Worm (Caenorhabditis elegans) whole organism, young adult: ENCODE measurements around the gene sru-35.
"Not testable (repeated sequence)": the region's sequence is repeated elsewhere in the genome, so short reads cannot be mapped to it uniquely, and the experiment has no call there.

Experiments
- B0019.2 ChIP-seq: fragments of 200-800 bp; sonication (Bioruptor generic); conservative IDR thresholded peaks from 2 replicates; pipeline ENCODE4 v1.3.6; 2022; ENCODE audit warnings: missing genetic modification reagents, missing genetic modification characterization, missing compliant biosample characterization
- B0336.3 ChIP-seq: fragments of 200-800 bp; sonication (Bioruptor generic); IDR thresholded peaks from 2 replicates; pipeline ENCODE4 v1.3.6; 2022; ENCODE audit warnings: missing genetic modification characterization, missing compliant biosample characterization
- C17E4.6 ChIP-seq: fragments of 200-800 bp; sonication (Bioruptor generic); IDR thresholded peaks from 2 replicates; pipeline ENCODE4 v1.3.6; 2022; ENCODE audit warnings: missing genetic modification reagents, missing genetic modification characterization, missing compliant biosample characterization
- F37B4.10 ChIP-seq: fragments of 200-800 bp; sonication (Bioruptor generic); IDR thresholded peaks from 2 replicates; pipeline ENCODE4 v1.3.6; 2022; ENCODE audit warnings: missing genetic modification characterization, missing compliant biosample characterization
- F49E8.2 ChIP-seq: sonication (generic microtip); optimal IDR thresholded peaks from 3 replicates; lab custom pipeline; 2017; ENCODE audit warnings: missing genetic modification characterization, mild to moderate bottlenecking, missing compliant biosample characterization, antibody characterized with exemption, moderate library complexity; ENCODE audit not compliant: insufficient read depth
- K12H6.12 ChIP-seq: fragments of 200-800 bp; sonication (Bioruptor generic); optimal IDR thresholded peaks from 2 replicates; lab custom pipeline; 2018; ENCODE audit warnings: mild to moderate bottlenecking, missing genetic modification characterization, missing compliant biosample characterization
- ama-1 ChIP-seq, 3 experiments: fragments of 150-350 bp in 1 of 3; sonication (generic microtip) in 2 of 3; optimal IDR thresholded peaks; 2 replicates each; lab custom pipeline; 2014 to 2018; ENCODE audit warnings: missing biosample characterization in 2 of 3, missing genetic modification characterization in 2 of 3, missing genetic modification reagents in 2 of 3
- atf-7 ChIP-seq: sonication (generic microtip); optimal IDR thresholded peaks from 2 replicates; lab custom pipeline; 2017; ENCODE audit warnings: mild to moderate bottlenecking, missing genetic modification characterization, missing compliant biosample characterization
- attf-6 ChIP-seq: fragments of 200-800 bp; sonication (Bioruptor generic); IDR thresholded peaks from 2 replicates; pipeline ENCODE4 v1.3.6; 2022; ENCODE audit warnings: missing genetic modification reagents, missing genetic modification characterization, missing compliant biosample characterization
- bed-1 ChIP-seq: fragments of 200-800 bp; sonication (Bioruptor generic); IDR thresholded peaks from 2 replicates; pipeline ENCODE4 v1.3.6; 2022; ENCODE audit warnings: missing genetic modification reagents, missing genetic modification characterization, missing compliant biosample characterization
- bed-2 ChIP-seq: fragments of 200-800 bp; sonication (Bioruptor generic); IDR thresholded peaks from 2 replicates; pipeline ENCODE4 v1.3.6; 2022; ENCODE audit warnings: missing genetic modification reagents, missing genetic modification characterization, missing compliant biosample characterization
- ccch-3 ChIP-seq: fragments of 200-800 bp; sonication (Bioruptor generic); optimal IDR thresholded peaks from 2 replicates; lab custom pipeline; 2018; ENCODE audit warnings: mild to moderate bottlenecking, missing genetic modification characterization, missing compliant biosample characterization
- cebp-1 ChIP-seq, 2 experiments: fragments of 200-800 bp in 1 of 2; sonication (Bioruptor generic) in 1 of 2; sonication (generic microtip) in 1 of 2; IDR thresholded peaks in 1 of 2; optimal IDR thresholded peaks in 1 of 2; 2 replicates each; pipeline versions ENCODE4 v1.3.6 to Lab custom; 2017 to 2022; ENCODE audit warnings: missing compliant biosample characterization in 2 of 2, missing genetic modification characterization in 2 of 2, mild to moderate bottlenecking in 1 of 2, missing genetic modification reagents in 1 of 2, moderate library complexity in 1 of 2
- ceh-58 ChIP-seq: fragments of 200-800 bp; sonication (Bioruptor generic); IDR thresholded peaks from 2 replicates; pipeline ENCODE4 v1.3.6; 2022; ENCODE audit warnings: missing genetic modification characterization, missing compliant biosample characterization
- ceh-79 ChIP-seq: sonication (generic microtip); optimal IDR thresholded peaks from 2 replicates; lab custom pipeline; 2017; ENCODE audit warnings: mild to moderate bottlenecking, missing genetic modification characterization, missing compliant biosample characterization
- ceh-91 ChIP-seq: fragments of 200-800 bp; sonication (Bioruptor generic); IDR thresholded peaks from 2 replicates; pipeline ENCODE4 v1.3.6; 2022; ENCODE audit warnings: missing genetic modification reagents, missing genetic modification characterization, missing compliant biosample characterization
- dox-1 ChIP-seq: fragments of 200-800 bp; sonication (Bioruptor generic); IDR thresholded peaks from 2 replicates; pipeline ENCODE4 v1.3.6; 2022; ENCODE audit warnings: missing genetic modification reagents, missing genetic modification characterization, missing compliant biosample characterization
- hmg-1.2 ChIP-seq: fragments of 200-800 bp; sonication (Bioruptor generic); IDR thresholded peaks from 2 replicates; pipeline ENCODE4 v1.3.6; 2022; ENCODE audit warnings: missing genetic modification reagents, missing genetic modification characterization, missing compliant biosample characterization
- lin-26 ChIP-seq: fragments of 200-800 bp; sonication (Bioruptor generic); IDR thresholded peaks from 2 replicates; pipeline ENCODE4 v1.3.6; 2022; ENCODE audit warnings: missing genetic modification reagents, missing genetic modification characterization, missing compliant biosample characterization
- lin-40 ChIP-seq: sonication (generic microtip); optimal IDR thresholded peaks from 2 replicates; lab custom pipeline; 2016; ENCODE audit warnings: missing genetic modification characterization, mild to moderate bottlenecking, missing compliant biosample characterization, missing genotype, missing genetic modification reagents
- lin-54 ChIP-seq: fragments of 200-800 bp; sonication (Bioruptor generic); optimal IDR thresholded peaks from 2 replicates; lab custom pipeline; 2018; ENCODE audit warnings: mild to moderate bottlenecking, missing genetic modification characterization, missing compliant biosample characterization
- lsy-27 ChIP-seq: sonication (generic microtip); optimal IDR thresholded peaks from 2 replicates; lab custom pipeline; 2017; ENCODE audit warnings: missing genetic modification characterization, mild to moderate bottlenecking, missing compliant biosample characterization, antibody characterized with exemption, missing genotype, borderline replicate concordance; ENCODE audit not compliant: insufficient read depth
- madf-8 ChIP-seq: fragments of 200-800 bp; sonication (Bioruptor generic); conservative IDR thresholded peaks from 2 replicates; pipeline ENCODE4 v1.3.6; 2022; ENCODE audit warnings: missing genetic modification reagents, missing genetic modification characterization, missing compliant biosample characterization
- mel-28 ChIP-seq: sonication (generic microtip); optimal IDR thresholded peaks from 2 replicates; lab custom pipeline; 2016; ENCODE audit warnings: borderline replicate concordance, mild to moderate bottlenecking, missing genetic modification characterization, missing compliant biosample characterization
- nhr-27 ChIP-seq: fragments of 200-800 bp; sonication (Bioruptor generic); optimal IDR thresholded peaks from 2 replicates; lab custom pipeline; 2018; ENCODE audit warnings: mild to moderate bottlenecking, missing genetic modification characterization, moderate library complexity, missing compliant biosample characterization
- nhr-80 ChIP-seq: sonication (generic microtip); optimal IDR thresholded peaks from 2 replicates; lab custom pipeline; 2016; ENCODE audit warnings: missing genetic modification characterization, missing compliant biosample characterization
- pbrm-1 ChIP-seq: fragments of 200-800 bp; sonication (Bioruptor generic); IDR thresholded peaks from 2 replicates; pipeline ENCODE4 v1.3.6; 2022; ENCODE audit warnings: missing genetic modification reagents, missing genetic modification characterization, missing compliant biosample characterization
- rec-8 ChIP-seq, 2 experiments: sonication (generic microtip); optimal IDR thresholded peaks; 2 replicates each; lab custom pipeline; 2016; ENCODE audit warnings: mild to moderate bottlenecking in 2 of 2, missing genetic modification characterization in 2 of 2, missing genetic modification reagents in 2 of 2, missing genotype in 2 of 2, missing biosample characterization in 1 of 2, missing compliant biosample characterization in 1 of 2, moderate library complexity in 1 of 2
- snpc-4 ChIP-seq, 5 experiments: fragments of 150-350 bp in 1 of 5; sonication (generic microtip) in 4 of 5; optimal IDR thresholded peaks; 2 replicates each; lab custom pipeline; 2014 to 2018; ENCODE audit warnings: missing genetic modification characterization in 5 of 5, missing biosample characterization in 3 of 5, antibody characterized with exemption in 2 of 5, mild to moderate bottlenecking in 2 of 5, missing compliant biosample characterization in 2 of 5, missing genotype in 2 of 5, moderate library complexity in 2 of 5, missing genetic modification reagents in 1 of 5
- sptf-2 ChIP-seq: fragments of 200-800 bp; sonication (Bioruptor generic); optimal IDR thresholded peaks from 2 replicates; lab custom pipeline; 2018; ENCODE audit warnings: mild to moderate bottlenecking, missing genetic modification characterization, missing compliant biosample characterization
- tbp1 ChIP-seq: fragments of 200-800 bp; sonication (Bioruptor generic); optimal IDR thresholded peaks from 2 replicates; lab custom pipeline; 2018; ENCODE audit warnings: mild to moderate bottlenecking, missing genetic modification characterization, missing compliant biosample characterization
- tbx-9 ChIP-seq: sonication (generic microtip); optimal IDR thresholded peaks from 2 replicates; lab custom pipeline; 2016; ENCODE audit warnings: borderline replicate concordance, missing genetic modification characterization, inconsistent platforms, missing compliant biosample characterization
- unc-62 ChIP-seq: fragments of 150-350 bp; optimal IDR thresholded peaks from 2 replicates; lab custom pipeline; 2014; ENCODE audit warnings: missing biosample characterization, missing genetic modification reagents, missing genetic modification characterization
- zfh-2 ChIP-seq: fragments of 200-800 bp; sonication (Bioruptor generic); conservative IDR thresholded peaks from 2 replicates; pipeline ENCODE4 v1.3.6; 2022; ENCODE audit warnings: missing genetic modification reagents, missing genetic modification characterization, missing compliant biosample characterization
- ztf-18 ChIP-seq: sonication (generic microtip); optimal IDR thresholded peaks from 2 replicates; lab custom pipeline; 2016; ENCODE audit warnings: missing genotype, mild to moderate bottlenecking, missing genetic modification characterization, missing compliant biosample characterization
- ztf-22 ChIP-seq: fragments of 200-800 bp; sonication (Bioruptor generic); optimal IDR thresholded peaks from 2 replicates; lab custom pipeline; 2018; ENCODE audit warnings: mild to moderate bottlenecking, missing genetic modification characterization, moderate library complexity, missing compliant biosample characterization
- ztf-26 ChIP-seq: sonication (generic microtip); optimal IDR thresholded peaks from 2 replicates; lab custom pipeline; 2017; ENCODE audit warnings: missing genetic modification characterization, missing compliant biosample characterization

Gene sru-35

DNA sequence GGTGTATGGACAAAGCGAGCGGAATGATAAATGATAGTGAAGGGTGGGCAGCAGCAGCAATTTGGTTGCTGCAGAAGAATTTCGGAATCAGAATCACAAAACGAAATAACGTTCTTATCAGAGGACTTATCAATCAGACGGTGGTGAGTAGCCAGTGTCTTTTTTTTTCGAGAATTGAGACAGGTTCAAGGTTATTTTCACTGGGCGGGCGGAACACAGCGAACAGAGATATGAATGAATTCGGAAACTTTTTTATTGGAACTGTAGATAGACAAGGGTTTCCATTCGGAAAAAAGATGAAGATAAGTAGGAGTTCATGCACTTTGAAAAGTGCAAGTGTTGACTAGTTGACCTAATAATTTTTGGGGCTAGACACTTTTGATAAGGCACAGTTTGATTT, 3.2 kb upstream of the sru-35 start:
- TF ChIP-seq tbx-9 (tag; lab: Kevin White, UChicago) = no peak
- TF ChIP-seq dox-1 (GFP tag; lab: Robert Waterston, UW) = 0 out of 2 replicates have a peak, but pooled peaks have one; percentile 21
- TF ChIP-seq ccch-3 (GFP tag; lab: Kevin White, UChicago) = no peak
- TF ChIP-seq F37B4.10 (GFP tag; lab: Robert Waterston, UW) = no peak
- TF ChIP-seq nhr-80 = peak; percentile 94
- no peak for TF ChIP-seq madf-8 (GFP tag; lab: Robert Waterston, UW)
- peak; percentile 17 for TF ChIP-seq lin-40 (tag; lab: Kevin White, UChicago)
- no peak for TF ChIP-seq F49E8.2
- peak; percentile 41 for TF ChIP-seq ztf-26 (tag; lab: Kevin White, UChicago)
- TF ChIP-seq atf-7 = no peak
- TF ChIP-seq, all 124 proteins: peak for 4

DNA sequence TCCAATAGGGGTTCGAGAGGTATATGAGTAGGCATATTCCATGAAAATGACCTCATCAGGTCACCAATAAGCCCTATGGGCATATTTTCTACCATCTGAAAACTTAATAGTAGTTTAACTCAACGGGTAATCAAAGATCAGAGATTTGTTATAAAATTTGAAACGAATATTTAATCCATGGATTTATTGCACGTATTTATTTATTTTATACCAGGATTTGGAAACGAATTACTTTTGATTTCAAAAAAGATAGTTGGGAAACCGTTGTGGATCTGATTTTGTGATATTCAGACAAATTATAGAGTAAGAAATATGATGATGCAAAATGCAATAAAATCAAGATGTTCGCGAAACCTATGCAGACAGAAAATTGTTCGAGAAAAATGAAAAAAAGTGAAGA, 2.8 kb upstream of the sru-35 start, which contains the start of gene C33D9.3:
Gene C33D9.3 (minus strand): TSS at position 101 of the 400 bp plus-strand sequence.
- no peak for TF ChIP-seq bed-2
- no peak for TF ChIP-seq attf-6 (GFP tag; lab: Robert Waterston, UW)
- no peak for TF ChIP-seq lin-26 (GFP tag; lab: Robert Waterston, UW)
- no peak for TF ChIP-seq pbrm-1 (GFP tag; lab: Robert Waterston, UW)
- TF ChIP-seq F49E8.2 = no peak

DNA sequence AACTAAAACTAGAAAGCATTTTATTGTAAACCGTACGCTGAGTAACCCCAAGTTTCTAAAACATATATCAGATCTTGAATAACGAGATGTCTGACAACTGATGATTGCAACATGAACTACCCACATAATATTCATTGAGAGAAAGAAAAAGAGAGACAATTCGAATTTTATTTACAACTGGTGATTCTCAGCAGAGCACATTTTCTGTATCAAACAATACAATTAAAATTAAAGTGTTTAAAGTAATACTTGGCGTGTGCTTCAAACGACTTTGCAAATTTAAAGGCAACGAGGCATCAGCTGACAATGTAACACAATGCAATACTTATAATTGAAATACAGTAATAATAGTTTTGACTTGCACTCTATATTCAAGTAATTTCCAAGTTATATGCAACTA, 2.0 kb downstream of the sru-35 start, which contains the start of gene C33D9.10:
Gene C33D9.10 (minus strand): TSS at position 101 of the 400 bp plus-strand sequence.
- not testable (repeated sequence) for TF ChIP-seq lsy-27 (tag; lab: Kevin White, UChicago); snpc-4 (GFP tag; optimal IDR thresholded peaks at IDR 0.05; lab: Kevin White, UChicago); snpc-4 (tag; optimal IDR thresholded peaks at IDR 0.05; lab: Kevin White, UChicago); ceh-91 (GFP tag; lab: Robert Waterston, UW)

DNA sequence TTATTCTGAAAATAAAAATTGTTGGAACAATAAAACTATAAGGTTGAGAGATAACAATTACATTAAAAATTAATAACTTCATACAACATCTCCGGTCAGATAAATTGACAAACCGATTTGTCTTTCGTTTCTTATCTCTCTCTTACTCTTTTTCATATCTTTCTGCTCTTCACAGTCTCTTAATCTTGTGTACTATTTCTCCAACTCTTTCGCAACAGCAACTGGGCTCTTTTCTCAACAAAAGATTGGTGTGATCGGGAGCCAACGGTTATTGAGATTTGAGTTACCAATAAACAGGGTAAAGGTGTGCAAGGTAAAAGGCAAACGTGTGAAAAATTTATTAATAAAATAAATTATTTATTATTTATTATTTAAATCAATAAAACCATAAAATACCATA, 3.4 kb downstream of the sru-35 start, which contains the start of gene C33D9.8:
Gene C33D9.8 (minus strand): TSS at position 99 of the 400 bp plus-strand sequence.
- TF ChIP-seq cebp-1 (GFP tag; IDR thresholded peaks at IDR 0.05; lab: Robert Waterston, UW) (0 out of 2 replicates have a peak, but pooled peaks have one; percentile 59), cebp-1 (tag; optimal IDR thresholded peaks at IDR 0.05; lab: Kevin White, UChicago) (peak; percentile 87), mel-28 (no peak), rec-8 (tag; optimal IDR thresholded peaks at IDR 0.05; lab: Kevin White, UChicago) (no peak), ztf-18 (tag; lab: Kevin White, UChicago) (no peak), hmg-1.2 (GFP tag; lab: Robert Waterston, UW) (peak; percentile 74; the same call in 1 of the 2 replicates), sptf-2 (GFP tag; lab: Kevin White, UChicago) (no peak), bed-1 (GFP tag; lab: Robert Waterston, UW) (no peak)

DNA sequence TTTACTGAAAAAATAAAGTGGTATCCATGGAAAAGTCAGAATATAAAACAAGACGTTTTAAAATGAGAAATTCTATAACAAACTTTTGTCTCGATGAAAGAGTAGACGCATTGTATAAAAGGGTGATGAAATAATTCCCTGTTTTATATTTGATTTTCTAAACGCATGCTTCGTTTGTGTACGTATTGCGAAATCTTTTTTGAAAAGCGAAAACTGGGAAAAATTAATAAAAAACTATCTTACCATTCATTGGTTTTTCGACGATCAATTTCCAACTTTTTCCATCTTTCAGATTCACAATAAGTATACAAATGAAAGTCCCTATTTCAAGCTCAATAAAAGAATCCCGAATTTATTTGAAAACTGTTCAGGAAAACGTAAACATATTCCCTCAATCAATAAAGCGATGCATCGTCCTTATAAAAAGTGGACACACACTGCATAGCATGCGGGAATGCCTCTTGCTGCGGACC, 5.2 kb downstream of the sru-35 start, which contains the start of gene C33D9.13:
Gene C33D9.13 (minus strand): TSS at position 423 of the 473 bp plus-strand sequence.
- TF ChIP-seq ama-1 (optimal IDR thresholded peaks at IDR 0.05; lab: Kevin White, UChicago) (no peak), ama-1 (GFP tag; optimal IDR thresholded peaks at IDR 0.05; lab: Kevin White, UChicago) (no peak), cebp-1 (GFP tag; IDR thresholded peaks at IDR 0.05; lab: Robert Waterston, UW) (peak; percentile 92), cebp-1 (tag; optimal IDR thresholded peaks at IDR 0.05; lab: Kevin White, UChicago) (peak; percentile 98), tbp1 (no peak)

DNA sequence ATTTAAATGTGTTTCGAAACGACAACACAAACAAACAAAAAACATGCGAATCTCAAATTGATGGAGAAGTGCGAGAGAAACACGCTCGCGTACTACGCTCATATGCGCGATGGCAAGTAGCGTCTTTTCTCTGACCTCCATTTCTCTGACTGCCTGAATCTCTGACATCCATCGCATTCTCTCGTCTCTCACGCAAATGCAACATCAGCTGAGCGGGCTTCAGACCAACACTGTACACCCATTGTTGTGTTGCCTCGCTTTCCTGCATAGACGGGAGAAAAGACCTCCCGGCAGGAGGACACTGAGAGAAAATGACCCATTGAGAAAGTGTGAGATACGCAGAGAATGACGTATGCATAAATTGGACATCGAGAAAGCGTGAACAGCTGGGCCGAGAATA, 7.9 kb downstream of the sru-35 start:
- TF ChIP-seq K12H6.12 (tag; lab: Kevin White, UChicago) (peak; percentile 57), zfh-2 (GFP tag; lab: Robert Waterston, UW) (no peak), B0336.3 (GFP tag; lab: Robert Waterston, UW) (no peak), C17E4.6 (GFP tag; lab: Robert Waterston, UW) (no peak), B0019.2 (no peak), madf-8 (GFP tag; lab: Robert Waterston, UW) (no peak), rec-8 (tag; optimal IDR thresholded peaks at IDR 0.05; lab: Kevin White, UChicago) (no peak), ceh-79 (tag; lab: Kevin White, UChicago) (no peak), lin-54 (GFP tag; lab: Kevin White, UChicago) (no peak), ztf-18 (tag; lab: Kevin White, UChicago) (peak; percentile 42), bed-1 (GFP tag; lab: Robert Waterston, UW) (no peak), ceh-58 (GFP tag; lab: Robert Waterston, UW) (no peak), unc-62 (GFP tag; lab: Kevin White, UChicago) (peak; percentile 19), nhr-27 (no peak), ztf-22 (GFP tag; lab: Kevin White, UChicago) (no peak)
